ENCODE assay signal across 4 worm cellular contexts in genomic region chrIII:8688438-8688946, ce11.
A peak's percentile ranks its signal among the peaks of the same experiment; 100 is the strongest.
TF ChIP-seq lines count a peak whose summit lies in the region.

hadb-1 (minus strand) TSS chrIII:8688488.

TF ChIP-seq in whole organism, L1 larva, 84 proteins besides CTCF, POLR2A, EP300 and RAD21 (continued from another document):
- TF ChIP-seq blmp-1 (tag; optimal IDR thresholded peaks at IDR 0.05; lab: Kevin White, UChicago) (peak; percentile 31), nhr-85 (tag; lab: Kevin White, UChicago) (peak; percentile 49), snu-23 (GFP tag; optimal IDR thresholded peaks at IDR 0.05; lab: Kevin White, UChicago) (peak; percentile 34), mdl-1 (tag; optimal IDR thresholded peaks at IDR 0.05; lab: Kevin White, UChicago) (peak in 1 of 2 experiments; percentile 1), mep-1 (tag; optimal IDR thresholded peaks at IDR 0.05; lab: Kevin White, UChicago) (peak; percentile 4)
TF ChIP-seq in whole organism, L1 larva: peak in this region for 12.

TF ChIP-seq in whole organism, L2 larva, 48 proteins besides CTCF, POLR2A, EP300 and RAD21 (continued from another document):
- TF ChIP-seq nhr-129 (tag; optimal IDR thresholded peaks at IDR 0.05; lab: Kevin White, UChicago), result peak; percentile 38
- peak; percentile 41 for TF ChIP-seq sma-9 (GFP tag; optimal IDR thresholded peaks at IDR 0.05; lab: Kevin White, UChicago)
- no peak for TF ChIP-seq sma-9 (tag; optimal IDR thresholded peaks at IDR 0.05; lab: Kevin White, UChicago)
- TF ChIP-seq unc-55 (GFP tag; optimal IDR thresholded peaks at IDR 0.05; lab: Kevin White, UChicago), result no peak
- no peak for TF ChIP-seq egl-27 (tag; optimal IDR thresholded peaks at IDR 0.05; lab: Kevin White, UChicago)
- TF ChIP-seq R02D3.7 (tag; optimal IDR thresholded peaks at IDR 0.05; lab: Kevin White, UChicago), result no peak
- TF ChIP-seq skn-1 (tag; optimal IDR thresholded peaks at IDR 0.05; lab: Kevin White, UChicago), result no peak
- TF ChIP-seq crh-2 (tag; optimal IDR thresholded peaks at IDR 0.05; lab: Kevin White, UChicago), result peak; percentile 18
- no peak for TF ChIP-seq ceh-16 (tag; optimal IDR thresholded peaks at IDR 0.05; lab: Kevin White, UChicago)
- TF ChIP-seq elt-1 (tag; optimal IDR thresholded peaks at IDR 0.05; lab: Kevin White, UChicago), result no peak
- TF ChIP-seq nhr-12 (tag; optimal IDR thresholded peaks at IDR 0.05; lab: Kevin White, UChicago), result no peak
- TF ChIP-seq nhr-21 (tag; optimal IDR thresholded peaks at IDR 0.05; lab: Kevin White, UChicago), result peak; percentile 53
- no peak for TF ChIP-seq lin-11 (tag; optimal IDR thresholded peaks at IDR 0.05; lab: Kevin White, UChicago)
- TF ChIP-seq lin-39 (tag; optimal IDR thresholded peaks at IDR 0.05; lab: Kevin White, UChicago), result no peak
- TF ChIP-seq fos-1 (tag; optimal IDR thresholded peaks at IDR 0.05; lab: Kevin White, UChicago), result peak; percentile 19

TF ChIP-seq in whole organism, L4 larva, 104 proteins besides CTCF, POLR2A, EP300 and RAD21 (continued from another document):
- TF ChIP-seq nhr-76 (tag; optimal IDR thresholded peaks at IDR 0.05; lab: Kevin White, UChicago), result no peak
- TF ChIP-seq nhr-28 (tag; optimal IDR thresholded peaks at IDR 0.05; lab: Kevin White, UChicago), result peak; percentile 96
- TF ChIP-seq pha-4 (GFP tag; IDR thresholded peaks at IDR 0.05; lab: Robert Waterston, UW), result no peak
- no peak for TF ChIP-seq pha-4 (tag; optimal IDR thresholded peaks at IDR 0.05; lab: Kevin White, UChicago)
- no peak for TF ChIP-seq skn-1 (tag; optimal IDR thresholded peaks at IDR 0.05; lab: Kevin White, UChicago)
- TF ChIP-seq madf-9 (GFP tag; conservative IDR thresholded peaks at IDR 0.05; lab: Robert Waterston, UW), result no peak
- TF ChIP-seq Y75B8A.6 (GFP tag; IDR thresholded peaks at IDR 0.05; lab: Robert Waterston, UW), result no peak
- peak; percentile 49 for TF ChIP-seq dmd-6 (GFP tag; IDR thresholded peaks at IDR 0.05; lab: Robert Waterston, UW)
- TF ChIP-seq F44E2.7 (GFP tag; IDR thresholded peaks at IDR 0.05; lab: Robert Waterston, UW), result no peak
- peak; percentile 71 for TF ChIP-seq dve-1 (tag; optimal IDR thresholded peaks at IDR 0.05; lab: Kevin White, UChicago; ENCODE audit: insufficient read depth)
- TF ChIP-seq pqm-1 (tag; optimal IDR thresholded peaks at IDR 0.05; lab: Kevin White, UChicago), result no peak
- no peak for TF ChIP-seq lsy-2 (tag; optimal IDR thresholded peaks at IDR 0.05; lab: Kevin White, UChicago)
- no peak for TF ChIP-seq lin-1 (GFP tag; IDR thresholded peaks at IDR 0.05; lab: Robert Waterston, UW)
- TF ChIP-seq egl-27 (tag; optimal IDR thresholded peaks at IDR 0.05; lab: Kevin White, UChicago), result no peak
- TF ChIP-seq ctbp-1 (GFP tag; IDR thresholded peaks at IDR 0.05; lab: Robert Waterston, UW), result no peak
- no peak for TF ChIP-seq ceh-82 (tag; optimal IDR thresholded peaks at IDR 0.05; lab: Kevin White, UChicago)
- TF ChIP-seq aha-1 (tag; lab: Kevin White, UChicago), result no peak
- TF ChIP-seq jun-1 (tag; optimal IDR thresholded peaks at IDR 0.05; lab: Kevin White, UChicago), result no peak
- TF ChIP-seq nhr-11 (tag; optimal IDR thresholded peaks at IDR 0.05; lab: Kevin White, UChicago), result peak; percentile 82
- TF ChIP-seq F10B5.3 (tag; optimal IDR thresholded peaks at IDR 0.05; lab: Kevin White, UChicago), result no peak
- no peak for TF ChIP-seq spr-1 (tag; optimal IDR thresholded peaks at IDR 0.05; lab: Kevin White, UChicago)
- no peak for TF ChIP-seq arid-1 (GFP tag; conservative IDR thresholded peaks at IDR 0.05; lab: Robert Waterston, UW)
- TF ChIP-seq F26F4.8 (GFP tag; conservative IDR thresholded peaks at IDR 0.05; lab: Robert Waterston, UW), result no peak
- no peak for TF ChIP-seq unc-62 (GFP tag; optimal IDR thresholded peaks at IDR 0.05 in 1 of 2; lab: Kevin White, UChicago)
- TF ChIP-seq unc-62 (tag; optimal IDR thresholded peaks at IDR 0.05; lab: Kevin White, UChicago), result no peak
- no peak for TF ChIP-seq zip-11 (GFP tag; IDR thresholded peaks at IDR 0.05; lab: Robert Waterston, UW)
- no peak for TF ChIP-seq lim-7 (GFP tag; IDR thresholded peaks at IDR 0.05; lab: Robert Waterston, UW)
- TF ChIP-seq rbr-2 (tag; optimal IDR thresholded peaks at IDR 0.05; lab: Kevin White, UChicago), result no peak
- 0 out of 2 replicates have a peak, but pooled peaks have one; percentile 7 for TF ChIP-seq zfp-3 (GFP tag; conservative IDR thresholded peaks at IDR 0.05; lab: Robert Waterston, UW)
- TF ChIP-seq D1046.2 (GFP tag; IDR thresholded peaks at IDR 0.05; lab: Robert Waterston, UW), result no peak
- TF ChIP-seq lin-15B (tag; optimal IDR thresholded peaks at IDR 0.05; lab: Kevin White, UChicago), result no peak
- no peak for TF ChIP-seq nhr-6 (tag; optimal IDR thresholded peaks at IDR 0.05; lab: Kevin White, UChicago)
- TF ChIP-seq egl-43 (GFP tag; IDR thresholded peaks at IDR 0.05; lab: Robert Waterston, UW), result no peak
- TF ChIP-seq mxl-2 (GFP tag; conservative IDR thresholded peaks at IDR 0.05; lab: Robert Waterston, UW), result no peak
- peak; percentile 25 for TF ChIP-seq ceh-28 (tag; optimal IDR thresholded peaks at IDR 0.05; lab: Kevin White, UChicago)
- no peak for TF ChIP-seq ztf-7 (tag; optimal IDR thresholded peaks at IDR 0.05; lab: Kevin White, UChicago)
- TF ChIP-seq hlh-11 (tag; optimal IDR thresholded peaks at IDR 0.05; lab: Kevin White, UChicago), result peak; percentile 79
- TF ChIP-seq ztf-11 (tag; optimal IDR thresholded peaks at IDR 0.05; lab: Kevin White, UChicago), result no peak
- no peak for TF ChIP-seq daf-16 (GFP tag; optimal IDR thresholded peaks at IDR 0.05; lab: Kevin White, UChicago)
- TF ChIP-seq daf-16 (tag; optimal IDR thresholded peaks at IDR 0.05; lab: Kevin White, UChicago), result peak; percentile 77
- no peak for TF ChIP-seq ZK337.2 (GFP tag; IDR thresholded peaks at IDR 0.05; lab: Robert Waterston, UW)
- peak; percentile 89 for TF ChIP-seq mxl-3 (GFP tag; optimal IDR thresholded peaks at IDR 0.05; lab: Kevin White, UChicago)
- no peak for TF ChIP-seq F37D6.2 (tag; optimal IDR thresholded peaks at IDR 0.05; lab: Kevin White, UChicago)
- no peak for TF ChIP-seq ceh-44 (GFP tag; IDR thresholded peaks at IDR 0.05; lab: Robert Waterston, UW)
- TF ChIP-seq mdl-1 (tag; optimal IDR thresholded peaks at IDR 0.05; lab: Kevin White, UChicago), result peak in 1 of 2 experiments; percentile 68
- no peak for TF ChIP-seq tag-97 (GFP tag; IDR thresholded peaks at IDR 0.05; lab: Robert Waterston, UW)
- no peak for TF ChIP-seq php-3 (GFP tag; IDR thresholded peaks at IDR 0.05; lab: Robert Waterston, UW)
- no peak for TF ChIP-seq ceh-32 (tag; optimal IDR thresholded peaks at IDR 0.05; lab: Kevin White, UChicago; ENCODE audit: poor library complexity)
- no peak for TF ChIP-seq spr-3 (GFP tag; optimal IDR thresholded peaks at IDR 0.05; lab: Kevin White, UChicago)
- no peak for TF ChIP-seq dmd-8 (GFP tag; IDR thresholded peaks at IDR 0.05; lab: Robert Waterston, UW)
- TF ChIP-seq hif-1 (tag; optimal IDR thresholded peaks at IDR 0.05; lab: Kevin White, UChicago), result no peak
- TF ChIP-seq snpc-1.2 (GFP tag; IDR thresholded peaks at IDR 0.05; lab: Robert Waterston, UW), result no peak
- TF ChIP-seq nhr-237 (tag; optimal IDR thresholded peaks at IDR 0.05; lab: Kevin White, UChicago), result no peak
- TF ChIP-seq nhr-102 (tag; optimal IDR thresholded peaks at IDR 0.05; lab: Kevin White, UChicago), result no peak
- no peak for TF ChIP-seq daf-19 (GFP tag; conservative IDR thresholded peaks at IDR 0.05; lab: Robert Waterston, UW)

TF ChIP-seq in whole organism, young adult, 124 proteins besides CTCF, POLR2A, EP300 and RAD21 (continued from another document):
- TF ChIP-seq repo-1 (tag; optimal IDR thresholded peaks at IDR 0.05; lab: Kevin White, UChicago) (peak; percentile 10), sea-2 (GFP tag; IDR thresholded peaks at IDR 0.05; lab: Robert Waterston, UW) (no peak), madf-6 (GFP tag; IDR thresholded peaks at IDR 0.05; lab: Robert Waterston, UW) (no peak), dpff-1 (tag; optimal IDR thresholded peaks at IDR 0.05; lab: Kevin White, UChicago) (no peak), ztf-3 (GFP tag; optimal IDR thresholded peaks at IDR 0.05; lab: Kevin White, UChicago) (no peak), D2030.7 (GFP tag; IDR thresholded peaks at IDR 0.05; lab: Robert Waterston, UW) (no peak), nhr-179 (tag; optimal IDR thresholded peaks at IDR 0.05; lab: Kevin White, UChicago) (no peak), nhr-90 (tag; optimal IDR thresholded peaks at IDR 0.05; lab: Kevin White, UChicago) (no peak), lin-54 (GFP tag; optimal IDR thresholded peaks at IDR 0.05; lab: Kevin White, UChicago) (no peak), B0336.3 (GFP tag; IDR thresholded peaks at IDR 0.05; lab: Robert Waterston, UW) (no peak), akir-1 (GFP tag; optimal IDR thresholded peaks at IDR 0.05; lab: Kevin White, UChicago) (no peak), lag-1 (GFP tag; IDR thresholded peaks at IDR 0.05; lab: Robert Waterston, UW) (no peak), ceh-40 (GFP tag; IDR thresholded peaks at IDR 0.05; lab: Robert Waterston, UW) (no peak), Y67H2A.10 (GFP tag; conservative IDR thresholded peaks at IDR 0.05; lab: Robert Waterston, UW) (no peak), hrde-1 (tag; optimal IDR thresholded peaks at IDR 0.05; lab: Kevin White, UChicago; ENCODE audit: borderline replicate concordance) (no peak), T07F8.4 (tag; optimal IDR thresholded peaks at IDR 0.05; lab: Kevin White, UChicago) (no peak), dox-1 (GFP tag; IDR thresholded peaks at IDR 0.05; lab: Robert Waterston, UW) (no peak), Y53G8AR.9 (GFP tag; conservative IDR thresholded peaks at IDR 0.05; lab: Robert Waterston, UW) (no peak), mes-4 (tag; optimal IDR thresholded peaks at IDR 0.05; lab: Kevin White, UChicago) (no peak), hmg-1.2 (GFP tag; IDR thresholded peaks at IDR 0.05; lab: Robert Waterston, UW) (no peak), efl-1 (GFP tag; optimal IDR thresholded peaks at IDR 0.05; lab: Kevin White, UChicago) (no peak), nhr-80 (tag; optimal IDR thresholded peaks at IDR 0.05; lab: Kevin White, UChicago) (peak; percentile 56), lin-35 (GFP tag; optimal IDR thresholded peaks at IDR 0.05; lab: Kevin White, UChicago) (no peak), attf-5 (GFP tag; optimal IDR thresholded peaks at IDR 0.05; lab: Kevin White, UChicago) (peak; percentile 12), ZK185.1 (tag; optimal IDR thresholded peaks at IDR 0.05; lab: Kevin White, UChicago; ENCODE audit: poor library complexity, severe bottlenecking) (no peak), pha-4 (tag; optimal IDR thresholded peaks at IDR 0.05; lab: Kevin White, UChicago) (no peak), die-1 (tag; optimal IDR thresholded peaks at IDR 0.05; lab: Kevin White, UChicago) (no peak), F57C9.4 (tag; optimal IDR thresholded peaks at IDR 0.05; lab: Kevin White, UChicago) (no peak), Y95B8A.8 (GFP tag; IDR thresholded peaks at IDR 0.05; lab: Robert Waterston, UW) (no peak), K12H6.12 (tag; optimal IDR thresholded peaks at IDR 0.05; lab: Kevin White, UChicago) (no peak), cebp-1 (GFP tag; IDR thresholded peaks at IDR 0.05; lab: Robert Waterston, UW) (no peak), cebp-1 (tag; optimal IDR thresholded peaks at IDR 0.05; lab: Kevin White, UChicago) (peak; percentile 28), aptf-3 (GFP tag; IDR thresholded peaks at IDR 0.05; lab: Robert Waterston, UW) (no peak), attf-3 (GFP tag; conservative IDR thresholded peaks at IDR 0.05; lab: Robert Waterston, UW) (no peak)
TF ChIP-seq in whole organism, young adult: peak in this region for 7.
